Worm (Caenorhabditis elegans): ENCODE results near the gene tdo-2.

DNA sequence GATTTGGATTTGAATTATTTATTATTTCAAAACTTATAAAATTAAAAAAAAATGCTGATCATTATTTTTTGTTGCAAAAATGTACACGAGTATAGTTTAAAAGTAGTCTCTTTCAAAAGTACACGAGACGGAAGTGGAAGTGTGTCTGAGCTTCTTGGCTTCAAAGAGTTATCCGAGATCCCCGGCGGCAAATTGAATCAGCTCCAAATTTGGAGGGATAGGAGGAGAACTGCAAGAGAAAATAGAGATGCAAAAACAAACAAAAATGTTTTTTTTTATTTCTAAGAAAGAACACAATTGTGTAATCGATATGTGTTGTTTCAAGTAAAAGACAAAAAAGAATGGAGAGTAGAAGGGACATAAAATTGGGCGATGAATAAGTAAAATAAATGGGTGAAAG, 17.2 kb downstream of the tdo-2 start:
- TF ChIP-seq him-1 (tag; optimal IDR thresholded peaks at IDR 0.05) (no peak), dao-5 (tag; optimal IDR thresholded peaks at IDR 0.05) (no peak)

Measured in whole organism, L4/young adult.